Worm (Caenorhabditis elegans) whole organism, mixed stage, embryonic: ENCODE results near the gene acr-20.

ENCODE experiments used
- M03D4.4 ChIP-seq: sonication (generic microtip); optimal IDR thresholded peaks from 2 replicates; lab custom pipeline; 2017; ENCODE audit warnings: mild to moderate bottlenecking, missing genetic modification characterization, missing compliant biosample characterization
- bed-3 ChIP-seq: fragments of 200-800 bp; sonication (Bioruptor generic); optimal IDR thresholded peaks from 3 replicates; lab custom pipeline; 2018; ENCODE audit warnings: mild to moderate bottlenecking, missing genetic modification characterization, moderate library complexity, missing compliant biosample characterization
- blmp-1 ChIP-seq: fragments of 150-350 bp; optimal IDR thresholded peaks from 2 replicates; lab custom pipeline; 2014; ENCODE audit warnings: missing biosample characterization, missing genetic modification characterization
- ceh-39 ChIP-seq: fragments of 150-350 bp; optimal IDR thresholded peaks from 2 replicates; lab custom pipeline; 2014; ENCODE audit warnings: missing biosample characterization, missing genetic modification characterization
- ceh-43 ChIP-seq: fragments of 200-800 bp; sonication (Bioruptor generic); optimal IDR thresholded peaks from 2 replicates; lab custom pipeline; 2018; ENCODE audit warnings: mild to moderate bottlenecking, missing genetic modification characterization, moderate library complexity, missing compliant biosample characterization
- ceh-83 ChIP-seq: fragments of 200-800 bp; sonication (Bioruptor generic); optimal IDR thresholded peaks from 2 replicates; lab custom pipeline; 2018; ENCODE audit warnings: mild to moderate bottlenecking, missing genetic modification characterization, missing compliant biosample characterization
- ces-1 ChIP-seq: fragments of 150-350 bp; optimal IDR thresholded peaks from 2 replicates; lab custom pipeline; 2014; ENCODE audit warnings: missing biosample characterization, missing genetic modification reagents, missing genetic modification characterization
- cnd-1 ChIP-seq: fragments of 200-800 bp; sonication (Bioruptor generic); optimal IDR thresholded peaks from 2 replicates; lab custom pipeline; 2018; ENCODE audit warnings: mild to moderate bottlenecking, missing genetic modification characterization, missing compliant biosample characterization
- drap-1 ChIP-seq: fragments of 200-800 bp; sonication (Bioruptor generic); optimal IDR thresholded peaks from 3 replicates; lab custom pipeline; 2018; ENCODE audit warnings: mild to moderate bottlenecking, missing genetic modification characterization, missing compliant biosample characterization
- elt-1 ChIP-seq: sonication (generic microtip); optimal IDR thresholded peaks from 2 replicates; lab custom pipeline; 2017; ENCODE audit warnings: missing genetic modification characterization, mild to moderate bottlenecking, missing compliant biosample characterization, antibody characterized with exemption, moderate library complexity, borderline replicate concordance; ENCODE audit not compliant: insufficient read depth
- elt-3 ChIP-seq: fragments of 150-350 bp; optimal IDR thresholded peaks from 2 replicates; lab custom pipeline; 2014; ENCODE audit warnings: missing biosample characterization, missing genetic modification characterization
- flh-1 ChIP-seq: fragments of 200-800 bp; sonication (Bioruptor generic); optimal IDR thresholded peaks from 2 replicates; lab custom pipeline; 2018; ENCODE audit warnings: mild to moderate bottlenecking, missing genetic modification characterization, moderate library complexity, missing compliant biosample characterization
- ham-2 ChIP-seq: fragments of 200-800 bp; sonication (Bioruptor generic); optimal IDR thresholded peaks from 2 replicates; lab custom pipeline; 2018; ENCODE audit warnings: mild to moderate bottlenecking, missing genetic modification characterization, missing compliant biosample characterization
- hlh-1 ChIP-seq: fragments of 150-350 bp; optimal IDR thresholded peaks from 2 replicates; lab custom pipeline; 2014; ENCODE audit warnings: missing biosample characterization, missing genetic modification reagents, missing genetic modification characterization
- lin-13 ChIP-seq: fragments of 150-350 bp; optimal IDR thresholded peaks from 2 replicates; lab custom pipeline; 2014; ENCODE audit warnings: missing biosample characterization, missing genetic modification characterization
- lin-32 ChIP-seq: fragments of 200-800 bp; sonication (Bioruptor generic); optimal IDR thresholded peaks from 2 replicates; lab custom pipeline; 2018; ENCODE audit warnings: mild to moderate bottlenecking, missing genetic modification characterization, missing compliant biosample characterization
- lsy-2 ChIP-seq: fragments of 150-350 bp; optimal IDR thresholded peaks from 2 replicates; lab custom pipeline; 2014; ENCODE audit warnings: missing biosample characterization, missing genetic modification characterization
- mab-5 ChIP-seq: fragments of 150-350 bp; optimal IDR thresholded peaks from 2 replicates; lab custom pipeline; 2014; ENCODE audit warnings: missing biosample characterization, missing genetic modification characterization
- mep-1 ChIP-seq: fragments of 150-350 bp; optimal IDR thresholded peaks from 2 replicates; lab custom pipeline; 2017; ENCODE audit warnings: missing biosample characterization, missing genetic modification reagents, missing genetic modification characterization, inconsistent platforms
- mls-2 ChIP-seq: sonication (generic microtip); optimal IDR thresholded peaks from 2 replicates; lab custom pipeline; 2016; ENCODE audit warnings: mild to moderate bottlenecking, missing genetic modification characterization, moderate library complexity, missing compliant biosample characterization
- nhr-2 ChIP-seq: fragments of 150-350 bp; optimal IDR thresholded peaks from 2 replicates; lab custom pipeline; 2014; ENCODE audit warnings: missing biosample characterization, missing genetic modification characterization
- nhr-237 ChIP-seq: fragments of 150-350 bp; optimal IDR thresholded peaks from 2 replicates; lab custom pipeline; 2014; ENCODE audit warnings: missing biosample characterization, missing genetic modification characterization
- nhr-28 ChIP-seq: fragments of 150-350 bp; optimal IDR thresholded peaks from 2 replicates; lab custom pipeline; 2014; ENCODE audit warnings: missing biosample characterization, missing genetic modification characterization
- nhr-76 ChIP-seq: sonication (generic microtip); optimal IDR thresholded peaks from 2 replicates; lab custom pipeline; 2017; ENCODE audit warnings: missing biosample characterization, missing genetic modification characterization
- pha-4 ChIP-seq: fragments of 150-350 bp; optimal IDR thresholded peaks from 2 replicates; lab custom pipeline; 2018; ENCODE audit warnings: missing biosample characterization, missing genetic modification reagents, missing genetic modification characterization
- sem-2 ChIP-seq: fragments of 200-800 bp; sonication (Bioruptor generic); optimal IDR thresholded peaks from 2 replicates; lab custom pipeline; 2018; ENCODE audit warnings: mild to moderate bottlenecking, missing genetic modification characterization, missing compliant biosample characterization
- snpc-4 ChIP-seq: fragments of 150-350 bp; optimal IDR thresholded peaks from 2 replicates; lab custom pipeline; 2014; ENCODE audit warnings: missing biosample characterization, missing genetic modification characterization
- sptf-1 ChIP-seq: sonication (generic microtip); optimal IDR thresholded peaks from 2 replicates; lab custom pipeline; 2017; ENCODE audit warnings: mild to moderate bottlenecking, missing genetic modification characterization, moderate library complexity, missing compliant biosample characterization
- tbx-8 ChIP-seq: fragments of 200-800 bp; sonication (Bioruptor generic); optimal IDR thresholded peaks from 2 replicates; lab custom pipeline; 2018; ENCODE audit warnings: mild to moderate bottlenecking, missing genetic modification characterization, moderate library complexity, missing compliant biosample characterization
- unc-120 ChIP-seq: sonication (generic microtip); optimal IDR thresholded peaks from 2 replicates; lab custom pipeline; 2017; ENCODE audit warnings: missing genetic modification characterization, missing compliant biosample characterization; ENCODE audit not compliant: poor library complexity, severe bottlenecking
- unc-39 ChIP-seq: fragments of 150-350 bp; optimal IDR thresholded peaks from 2 replicates; lab custom pipeline; 2014; ENCODE audit warnings: missing biosample characterization, missing genetic modification characterization
- unc-62 ChIP-seq: fragments of 150-350 bp; optimal IDR thresholded peaks from 2 replicates; lab custom pipeline; 2014; ENCODE audit warnings: missing biosample characterization, missing genetic modification reagents, missing genetic modification characterization
- zip-8 ChIP-seq: fragments of 150-350 bp; optimal IDR thresholded peaks from 2 replicates; lab custom pipeline; 2014; ENCODE audit warnings: missing biosample characterization, missing genetic modification characterization
- ztf-11 ChIP-seq: fragments of 150-350 bp; optimal IDR thresholded peaks from 2 replicates; lab custom pipeline; 2014; ENCODE audit warnings: missing biosample characterization, missing genetic modification characterization

Gene acr-20

DNA sequence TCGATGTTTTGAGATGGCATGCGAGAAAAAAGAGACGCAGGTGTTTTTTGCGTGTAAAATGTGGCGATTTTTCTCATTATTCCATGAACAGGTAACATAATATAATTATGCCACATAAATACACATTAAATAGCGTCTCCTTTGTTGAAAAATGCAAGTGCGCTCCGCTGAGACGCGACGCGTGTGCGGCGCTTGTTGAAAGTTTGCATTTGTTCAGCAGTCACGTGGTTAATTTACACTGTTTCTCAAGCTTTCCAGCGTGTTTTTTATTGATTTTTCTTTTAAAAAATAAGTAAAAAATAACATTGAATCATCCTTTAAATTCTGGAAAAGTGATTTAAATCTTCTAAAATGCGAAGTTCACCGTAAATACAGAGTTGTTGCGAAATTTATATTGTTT, 21.9 kb upstream of the acr-20 start:
- TF ChIP-seq nhr-2 (tag; lab: Kevin White, UChicago) (peak; percentile 12), unc-120 (tag; lab: Kevin White, UChicago) (peak; percentile 32), hlh-1 (tag; lab: Kevin White, UChicago) (peak; percentile 54), M03D4.4 (tag; lab: Kevin White, UChicago) (peak; percentile 2), lin-13 (tag; lab: Kevin White, UChicago) (peak; percentile 82), bed-3 (GFP tag; lab: Kevin White, UChicago) (no peak), flh-1 (no peak), ham-2 (peak; percentile 52), sptf-1 (tag; lab: Kevin White, UChicago) (peak; percentile 18), pha-4 (peak; percentile 95), cnd-1 (tag; lab: Kevin White, UChicago) (no peak), snpc-4 (tag; lab: Kevin White, UChicago) (no peak), lsy-2 (tag; lab: Kevin White, UChicago) (peak; percentile 69), ces-1 (GFP tag; lab: Kevin White, UChicago) (peak; percentile 91), unc-39 (no peak), ceh-39 (peak; percentile 64), nhr-237 (peak; percentile 85), ceh-83 (GFP tag; lab: Kevin White, UChicago) (peak; percentile 26), ceh-43 (GFP tag; lab: Kevin White, UChicago) (peak; percentile 25), elt-3 (no peak), mep-1 (tag; lab: Kevin White, UChicago) (peak; percentile 82), mab-5 (no peak)

DNA sequence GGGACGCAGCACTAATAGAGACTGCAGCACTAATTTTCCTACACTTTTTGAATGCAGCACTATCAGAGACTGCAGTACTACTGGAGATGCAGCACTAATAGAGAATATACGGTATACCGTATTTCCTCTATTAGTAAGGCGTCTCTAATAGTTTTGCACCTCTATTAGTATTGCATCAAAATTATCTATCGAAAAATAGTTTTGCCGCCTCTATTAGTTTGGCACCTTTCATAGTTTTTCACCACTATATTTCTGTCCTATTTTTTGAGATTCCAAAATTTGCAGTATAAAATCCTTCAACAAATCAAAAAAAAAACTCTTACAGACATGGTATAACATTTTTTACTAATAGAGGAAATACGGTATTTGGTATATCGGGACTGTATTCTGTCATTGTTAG, 16.1 kb upstream of the acr-20 start:
- no peak for TF ChIP-seq elt-3
- TF ChIP-seq drap-1 (GFP tag; lab: Kevin White, UChicago): no peak
- TF ChIP-seq flh-1: no peak
- TF ChIP-seq tbx-8 (GFP tag; lab: Kevin White, UChicago): no peak
- TF ChIP-seq ceh-83 (GFP tag; lab: Kevin White, UChicago): no peak
- no peak for TF ChIP-seq ham-2
- TF ChIP-seq unc-120 (tag; lab: Kevin White, UChicago): no peak

DNA sequence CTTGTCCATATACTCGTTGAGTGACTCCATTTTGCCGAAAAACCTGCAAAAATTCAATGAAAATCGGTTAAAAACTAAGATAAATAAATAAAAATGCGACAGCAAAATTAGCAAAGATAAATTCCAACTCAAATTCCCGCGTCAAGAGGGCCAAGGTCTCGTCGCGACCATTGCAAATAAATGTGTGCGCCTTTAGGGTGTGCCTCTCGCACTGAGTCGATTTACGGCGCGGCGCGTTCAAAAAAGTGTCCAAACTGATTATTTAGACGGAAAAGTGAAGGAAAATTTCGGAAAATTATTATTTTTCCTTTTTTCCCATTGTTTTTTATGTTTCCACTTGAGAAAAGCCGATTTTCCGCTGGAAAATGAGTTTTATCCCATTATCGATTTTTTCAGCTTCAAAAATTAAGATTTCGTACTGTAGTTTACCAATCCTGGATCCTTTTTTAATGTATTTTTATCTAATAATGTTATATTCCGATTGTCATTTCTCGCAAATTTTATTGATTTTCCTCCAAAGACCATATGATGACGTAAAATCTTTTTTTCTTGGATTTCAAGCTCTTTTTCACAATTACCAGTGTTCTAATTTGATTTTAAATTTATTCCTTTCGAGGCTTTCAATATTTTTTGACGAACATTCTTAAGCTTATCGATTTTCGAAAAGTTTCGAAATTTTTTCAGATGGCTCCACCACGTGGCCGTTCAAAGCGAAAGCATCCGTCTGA, 12.5 kb upstream of the acr-20 start, which contains the start of the genes kbp-3 and nurf-1:
kbp-3 (minus strand) TSS at position 43 of the 728 bp plus-strand sequence.
nurf-1 (plus strand) TSS at position 678 of the 728 bp plus-strand sequence.
- TF ChIP-seq M03D4.4 (tag; lab: Kevin White, UChicago) (no peak), lsy-2 (tag; lab: Kevin White, UChicago) (peak; percentile 62), ces-1 (GFP tag; lab: Kevin White, UChicago) (peak; percentile 57), ceh-83 (GFP tag; lab: Kevin White, UChicago) (no peak), nhr-237 (peak; percentile 22), ceh-43 (GFP tag; lab: Kevin White, UChicago) (no peak), hlh-1 (tag; lab: Kevin White, UChicago) (peak; percentile 37), pha-4 (peak; percentile 32), cnd-1 (tag; lab: Kevin White, UChicago) (peak; percentile 1), lin-13 (tag; lab: Kevin White, UChicago) (peak; percentile 49), lin-32 (GFP tag; lab: Kevin White, UChicago) (no peak), mep-1 (tag; lab: Kevin White, UChicago) (peak; percentile 79), ceh-39 (peak; percentile 15), unc-120 (tag; lab: Kevin White, UChicago) (peak; percentile 56), unc-62 (GFP tag; lab: Kevin White, UChicago) (peak; percentile 18), sptf-1 (tag; lab: Kevin White, UChicago) (peak; percentile 21)

DNA sequence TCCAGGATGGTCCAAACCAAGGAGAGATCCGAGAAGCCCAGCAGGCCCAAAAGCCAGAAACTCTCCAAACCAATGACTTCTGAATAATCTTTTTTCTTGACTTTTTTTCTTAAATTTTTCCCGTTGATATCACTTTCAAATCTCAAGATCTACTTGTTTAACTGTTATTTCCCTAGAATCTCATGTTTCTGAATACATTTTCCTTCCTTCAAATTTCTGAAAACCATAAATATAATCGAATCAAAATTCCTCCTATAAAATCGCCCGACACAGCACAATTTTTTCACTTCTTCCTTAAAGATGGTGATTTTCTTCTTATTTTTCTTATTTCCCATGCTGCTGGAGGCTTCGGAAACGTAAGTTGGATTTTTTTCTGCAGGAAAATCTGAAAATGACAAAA, 10.5 kb upstream of the acr-20 start, which contains the start of gene F26H11.8:
F26H11.8 (plus strand) TSS at position 301 of the 400 bp plus-strand sequence.
- no peak for TF ChIP-seq flh-1
- no peak for TF ChIP-seq tbx-8 (GFP tag; lab: Kevin White, UChicago)

DNA sequence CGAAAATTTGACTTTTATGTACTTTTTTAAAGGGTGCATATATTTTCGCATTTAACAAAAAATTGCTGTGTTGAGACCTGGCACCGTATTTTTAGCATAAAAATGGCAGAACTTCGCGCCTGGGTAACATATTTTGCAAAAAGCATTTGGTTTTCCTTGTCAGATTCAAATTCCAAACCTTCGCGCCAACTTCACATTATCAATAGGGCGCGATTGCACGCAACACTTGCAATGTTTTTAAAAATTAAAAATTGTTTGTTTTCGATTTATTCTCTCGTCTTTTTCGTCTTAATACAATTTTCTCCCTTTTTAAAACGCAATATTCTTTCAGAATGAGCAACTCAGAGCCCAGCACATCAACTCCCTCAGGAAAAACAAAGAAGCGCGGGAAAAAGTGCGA, 5.9 kb upstream of the acr-20 start, which contains the start of gene mes-2:
mes-2 (plus strand) TSS at position 330 of the 400 bp plus-strand sequence.
- TF ChIP-seq elt-1 (no peak), cnd-1 (tag; lab: Kevin White, UChicago) (no peak), sem-2 (GFP tag; lab: Kevin White, UChicago) (no peak), unc-39 (no peak), hlh-1 (tag; lab: Kevin White, UChicago) (peak; percentile 68), lin-32 (GFP tag; lab: Kevin White, UChicago) (no peak), sptf-1 (tag; lab: Kevin White, UChicago) (peak; percentile 14), elt-3 (no peak), ham-2 (no peak), mep-1 (tag; lab: Kevin White, UChicago) (peak; percentile 88), nhr-76 (tag; lab: Kevin White, UChicago) (no peak), flh-1 (no peak), ceh-39 (no peak), ceh-83 (GFP tag; lab: Kevin White, UChicago) (peak; percentile 53), ceh-43 (GFP tag; lab: Kevin White, UChicago) (no peak), nhr-2 (tag; lab: Kevin White, UChicago) (peak; percentile 3), mls-2 (tag; lab: Kevin White, UChicago) (no peak), unc-62 (GFP tag; lab: Kevin White, UChicago) (peak; percentile 21), snpc-4 (tag; lab: Kevin White, UChicago) (no peak), ztf-11 (tag; lab: Kevin White, UChicago) (no peak), M03D4.4 (tag; lab: Kevin White, UChicago) (no peak), pha-4 (peak; percentile 60), blmp-1 (no peak), drap-1 (GFP tag; lab: Kevin White, UChicago) (no peak), zip-8 (tag; lab: Kevin White, UChicago) (no peak), lsy-2 (tag; lab: Kevin White, UChicago) (peak; percentile 37), tbx-8 (GFP tag; lab: Kevin White, UChicago) (no peak), bed-3 (GFP tag; lab: Kevin White, UChicago) (no peak), nhr-28 (no peak), lin-13 (tag; lab: Kevin White, UChicago) (peak; percentile 60)
